Fruit fly (Drosophila melanogaster) whole organism, embryonic: ENCODE measurements around the gene CheA75a.

Source experiments
- Bdp1 ChIP-seq: fragments of 200-800 bp; sonication (Bioruptor generic); optimal IDR thresholded peaks from 3 replicates; lab custom pipeline; 2016; ENCODE audit warnings: missing biosample characterization, missing genetic modification characterization
- CG11695 ChIP-seq: fragments of 200-800 bp; sonication (Bioruptor generic); IDR thresholded peaks from 3 replicates; pipeline ENCODE4 v1.3.6; 2022; ENCODE audit warnings: missing biosample characterization, missing genetic modification characterization
- CG16813 ChIP-seq: fragments of 200-800 bp; sonication (Bioruptor generic); IDR thresholded peaks from 3 replicates; pipeline ENCODE4 v1.3.6; 2022; ENCODE audit warnings: missing biosample characterization, missing genetic modification characterization; ENCODE audit not compliant: partially characterized antibody
- CG17612 ChIP-seq: fragments of 200-800 bp; sonication (Bioruptor generic); IDR thresholded peaks from 2 replicates; pipeline ENCODE4 v1.3.6; 2022; ENCODE audit warnings: missing biosample characterization, missing genetic modification characterization
- CG2875 ChIP-seq: fragments of 200-800 bp; sonication (Bioruptor generic); optimal IDR thresholded peaks from 2 replicates; lab custom pipeline; 2017; ENCODE audit warnings: missing biosample characterization, mild to moderate bottlenecking, missing genetic modification characterization, missing genetic modification reagents
- CG6765 ChIP-seq: fragments of 200-800 bp; sonication (Bioruptor generic); optimal IDR thresholded peaks from 3 replicates; lab custom pipeline; 2017; ENCODE audit warnings: missing biosample characterization, mild to moderate bottlenecking, missing genetic modification characterization
- gro ChIP-seq: fragments of 200-800 bp; sonication (Bioruptor generic); optimal IDR thresholded peaks from 2 replicates; lab custom pipeline; 2016; ENCODE audit warnings: missing biosample characterization, missing genetic modification characterization
- kah ChIP-seq: fragments of 200-800 bp; sonication (Bioruptor generic); optimal IDR thresholded peaks from 2 replicates; lab custom pipeline; 2018; ENCODE audit warnings: missing biosample characterization, mild to moderate bottlenecking, missing genetic modification characterization
- ken ChIP-seq: fragments of 200-800 bp; sonication (Bioruptor generic); IDR thresholded peaks from 3 replicates; pipeline ENCODE4 v1.3.6; 2022; ENCODE audit warnings: missing biosample characterization, missing genetic modification characterization
- lab ChIP-seq: fragments of 200-800 bp; sonication (Bioruptor generic); optimal IDR thresholded peaks from 3 replicates; lab custom pipeline; 2017; ENCODE audit warnings: missing biosample characterization, missing genetic modification characterization, mild to moderate bottlenecking, moderate library complexity, missing genetic modification reagents
- row ChIP-seq: fragments of 200-800 bp; sonication (Bioruptor generic); IDR thresholded peaks from 3 replicates; pipeline ENCODE4 v1.3.6; 2022; ENCODE audit warnings: missing biosample characterization, missing genetic modification characterization

DNA sequence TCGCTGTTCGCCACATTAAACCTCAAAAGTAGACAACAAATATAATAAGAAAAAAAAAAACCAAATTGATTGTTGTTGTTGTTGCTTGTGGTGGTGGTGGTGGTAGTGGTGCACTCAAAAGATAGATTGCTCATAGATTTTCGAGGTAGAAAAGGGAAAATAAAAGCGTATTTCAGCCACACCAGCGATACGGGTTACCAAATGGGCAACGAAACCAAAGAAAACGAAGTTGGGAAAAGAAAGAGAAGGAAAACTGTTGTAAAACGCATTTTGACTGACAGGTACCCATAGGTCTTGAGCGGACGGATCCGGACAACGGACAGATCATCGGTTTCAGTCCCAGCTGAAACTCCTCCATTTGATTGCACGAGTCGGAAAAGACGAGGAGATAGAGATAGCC lies 23.4 kb upstream of the CheA75a start:
- TF ChIP-seq CG2875 (GFP tag; lab: Kevin White, UChicago) (no peak), kah (no peak), gro (GFP tag; lab: Kevin White, UChicago) (no peak), CG16813 (GFP tag; lab: Robert Waterston, UW) (no peak), CG17612 (no peak), CG6765 (GFP tag; lab: Kevin White, UChicago) (no peak), CG11695 (GFP tag; lab: Robert Waterston, UW) (no peak), row (GFP tag; lab: Robert Waterston, UW) (no peak), ken (no peak), Bdp1 (GFP tag; lab: Kevin White, UChicago) (no peak), lab (GFP tag; lab: Kevin White, UChicago) (no peak)
